Fruit fly (Drosophila melanogaster) whole organism, wandering third instar larva: Measurements from ENCODE around the gene CG4375.

Experiments used
- GATAd ChIP-seq: sonication (Bioruptor generic); optimal IDR thresholded peaks from 2 replicates; lab custom pipeline; 2016; ENCODE audit warnings: missing biosample characterization, missing genetic modification characterization
- psq ChIP-seq: fragments of 200-800 bp; sonication (Bioruptor generic); optimal IDR thresholded peaks from 3 replicates; lab custom pipeline; 2017; ENCODE audit warnings: missing biosample characterization, mild to moderate bottlenecking, missing genetic modification characterization, moderate library complexity

dm6 chr2L:1026797-1027196 is at the start of gene CG4375:
- no peak for TF ChIP-seq psq (GFP tag; lab: Kevin White, UChicago)
- TF ChIP-seq GATAd (GFP tag; lab: Kevin White, UChicago): no peak
